Fruit fly (Drosophila melanogaster) S2 (cell line): ENCODE measurements around the gene CG16903.

Experiments used
- CG8478 ChIP-seq: fragments of >200 bp; optimal IDR thresholded peaks from 2 replicates; lab custom pipeline; 2018
- CTCF ChIP-seq, 2 experiments: fragments of >200 bp; optimal IDR thresholded peaks; 2 replicates each; lab custom pipeline; 2018

DNA sequence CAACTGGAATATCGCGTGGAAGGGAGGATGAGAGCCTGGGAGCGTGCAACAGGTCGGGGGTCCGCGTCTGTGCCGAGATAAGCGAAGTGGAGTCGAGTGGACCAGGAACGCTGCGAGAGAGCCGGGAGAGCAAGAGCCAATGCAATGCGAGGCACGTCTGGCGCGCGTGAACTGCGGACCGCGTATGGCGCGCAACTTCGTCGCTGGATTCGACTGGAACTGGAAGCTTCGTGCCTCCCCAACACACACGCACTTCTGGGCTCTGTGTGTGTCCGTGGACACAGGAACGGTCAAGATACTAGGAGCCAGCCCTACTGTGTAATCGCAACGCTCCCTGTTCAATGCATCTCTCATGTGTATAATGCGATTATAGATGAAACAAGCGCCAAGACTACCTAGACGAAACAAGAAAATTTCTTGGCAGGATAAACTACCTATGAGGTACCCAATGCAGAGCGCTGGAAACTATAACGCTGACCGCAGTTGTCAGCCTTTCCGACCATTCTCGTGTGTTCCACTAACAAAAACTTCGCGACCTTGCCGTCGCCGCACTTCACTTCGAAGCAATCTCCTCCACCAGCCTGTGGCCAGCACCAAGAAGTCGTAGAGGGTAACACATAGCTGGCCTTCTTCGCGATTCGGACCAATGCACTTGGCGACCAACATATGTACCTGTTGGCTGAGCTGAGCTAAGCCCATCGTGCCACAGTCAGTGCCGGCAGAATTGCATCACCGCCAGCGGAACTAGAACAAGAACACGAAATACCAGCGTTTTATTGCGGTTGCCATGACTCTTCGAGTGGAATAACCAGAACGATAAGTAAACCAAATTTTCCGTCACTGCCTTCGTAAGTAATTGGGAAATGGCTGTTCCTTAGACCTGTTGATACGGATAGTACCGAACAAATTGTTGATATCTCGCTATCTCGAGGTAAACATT, 8.1 kb downstream of the CG16903 start, which contains the start of gene Rtca:
- TF ChIP-seq CG8478 (lab: Kevin White, UChicago), result no peak
- no peak for TF ChIP-seq CTCF (optimal IDR thresholded peaks at IDR 0.05; lab: Kevin White, UChicago)
